Worm (Caenorhabditis elegans) whole organism, young adult: ENCODE results near the gene K11H3.5.

Source experiments
- B0336.3 ChIP-seq: fragments of 200-800 bp; sonication (Bioruptor generic); IDR thresholded peaks from 2 replicates; pipeline ENCODE4 v1.3.6; 2022; ENCODE audit warnings: missing genetic modification characterization, missing compliant biosample characterization
- C06A6.2 ChIP-seq: fragments of 200-800 bp; sonication (Bioruptor generic); conservative IDR thresholded peaks from 2 replicates; pipeline ENCODE4 v1.3.6; 2022; ENCODE audit warnings: missing genetic modification characterization, missing compliant biosample characterization
- F22D6.2 ChIP-seq: sonication (generic microtip); optimal IDR thresholded peaks from 2 replicates; lab custom pipeline; 2016; ENCODE audit warnings: mild to moderate bottlenecking, missing genetic modification characterization, missing compliant biosample characterization
- F55B11.4 ChIP-seq: sonication (generic microtip); optimal IDR thresholded peaks from 2 replicates; lab custom pipeline; 2016; ENCODE audit warnings: missing compliant biosample characterization, missing genetic modification characterization, borderline replicate concordance; ENCODE audit not compliant: insufficient read depth
- K11D2.4 ChIP-seq: fragments of 200-800 bp; sonication (Bioruptor generic); IDR thresholded peaks from 2 replicates; pipeline ENCODE4 v1.3.6; 2022; ENCODE audit warnings: missing genetic modification reagents, missing genetic modification characterization, missing compliant biosample characterization
- K12H6.12 ChIP-seq: fragments of 200-800 bp; sonication (Bioruptor generic); optimal IDR thresholded peaks from 2 replicates; lab custom pipeline; 2018; ENCODE audit warnings: mild to moderate bottlenecking, missing genetic modification characterization, missing compliant biosample characterization
- Y53F4B.3 ChIP-seq: fragments of 200-800 bp; sonication (Bioruptor generic); IDR thresholded peaks from 2 replicates; pipeline ENCODE4 v1.3.6; 2022; ENCODE audit warnings: missing genetic modification reagents, missing genetic modification characterization, missing compliant biosample characterization
- Y67H2A.10 ChIP-seq: fragments of 200-800 bp; sonication (Bioruptor generic); conservative IDR thresholded peaks from 2 replicates; pipeline ENCODE4 v1.3.6; 2022; ENCODE audit warnings: missing genetic modification reagents, missing genetic modification characterization, missing compliant biosample characterization
- ZK185.1 ChIP-seq: sonication (generic microtip); optimal IDR thresholded peaks from 2 replicates; lab custom pipeline; 2016; ENCODE audit warnings: mild to moderate bottlenecking, missing genetic modification characterization, missing compliant biosample characterization; ENCODE audit not compliant: poor library complexity, severe bottlenecking
- akir-1 ChIP-seq: fragments of 200-800 bp; sonication (Bioruptor generic); optimal IDR thresholded peaks from 2 replicates; lab custom pipeline; 2018; ENCODE audit warnings: mild to moderate bottlenecking, missing genetic modification characterization, moderate library complexity, missing compliant biosample characterization
- ama-1 ChIP-seq, 3 experiments: fragments of 150-350 bp in 1 of 3; sonication (generic microtip) in 2 of 3; optimal IDR thresholded peaks; 2 replicates each; lab custom pipeline; 2014 to 2018; ENCODE audit warnings: missing biosample characterization in 2 of 3, missing genetic modification characterization in 2 of 3, missing genetic modification reagents in 2 of 3
- aptf-2 ChIP-seq: fragments of 200-800 bp; sonication (Bioruptor generic); conservative IDR thresholded peaks from 2 replicates; pipeline ENCODE4 v1.3.6; 2022; ENCODE audit warnings: missing genetic modification reagents, missing genetic modification characterization, missing compliant biosample characterization
- atf-7 ChIP-seq: sonication (generic microtip); optimal IDR thresholded peaks from 2 replicates; lab custom pipeline; 2017; ENCODE audit warnings: mild to moderate bottlenecking, missing genetic modification characterization, missing compliant biosample characterization
- ccch-3 ChIP-seq: fragments of 200-800 bp; sonication (Bioruptor generic); optimal IDR thresholded peaks from 2 replicates; lab custom pipeline; 2018; ENCODE audit warnings: mild to moderate bottlenecking, missing genetic modification characterization, missing compliant biosample characterization
- ceh-27 ChIP-seq: fragments of 200-800 bp; sonication (Bioruptor generic); optimal IDR thresholded peaks from 2 replicates; lab custom pipeline; 2018; ENCODE audit warnings: mild to moderate bottlenecking, missing genetic modification characterization, moderate library complexity, missing compliant biosample characterization
- ceh-79 ChIP-seq: sonication (generic microtip); optimal IDR thresholded peaks from 2 replicates; lab custom pipeline; 2017; ENCODE audit warnings: mild to moderate bottlenecking, missing genetic modification characterization, missing compliant biosample characterization
- ceh-91 ChIP-seq: fragments of 200-800 bp; sonication (Bioruptor generic); IDR thresholded peaks from 2 replicates; pipeline ENCODE4 v1.3.6; 2022; ENCODE audit warnings: missing genetic modification reagents, missing genetic modification characterization, missing compliant biosample characterization
- dpl-1 ChIP-seq: fragments of 150-350 bp; optimal IDR thresholded peaks from 2 replicates; lab custom pipeline; 2014; ENCODE audit warnings: missing biosample characterization, missing genetic modification reagents, missing genetic modification characterization
- efl-1 ChIP-seq: fragments of 150-350 bp; optimal IDR thresholded peaks from 2 replicates; lab custom pipeline; 2014; ENCODE audit warnings: missing biosample characterization, missing genetic modification reagents, missing genetic modification characterization
- fkh-3 ChIP-seq: sonication (generic microtip); optimal IDR thresholded peaks from 2 replicates; lab custom pipeline; 2016; ENCODE audit warnings: mild to moderate bottlenecking, missing genetic modification characterization, missing compliant biosample characterization
- hlh-12 ChIP-seq: sonication (generic microtip); optimal IDR thresholded peaks from 2 replicates; lab custom pipeline; 2016; ENCODE audit warnings: missing genetic modification characterization, missing compliant biosample characterization
- hmg-20 ChIP-seq: fragments of 200-800 bp; sonication (Bioruptor generic); IDR thresholded peaks from 2 replicates; pipeline ENCODE4 v1.3.6; 2022; ENCODE audit warnings: missing genetic modification reagents, missing genetic modification characterization, missing compliant biosample characterization
- let-607 ChIP-seq, 2 experiments: fragments of 200-800 bp in 1 of 2; sonication (Bioruptor generic) in 1 of 2; sonication (generic microtip) in 1 of 2; optimal IDR thresholded peaks; 2 replicates each; lab custom pipeline; 2016 to 2018; ENCODE audit warnings: mild to moderate bottlenecking in 2 of 2, missing compliant biosample characterization in 2 of 2, missing genetic modification characterization in 2 of 2, moderate library complexity in 2 of 2, missing genotype in 1 of 2
- lin-40 ChIP-seq: sonication (generic microtip); optimal IDR thresholded peaks from 2 replicates; lab custom pipeline; 2016; ENCODE audit warnings: missing genetic modification characterization, mild to moderate bottlenecking, missing compliant biosample characterization, missing genotype, missing genetic modification reagents
- lin-54 ChIP-seq: fragments of 200-800 bp; sonication (Bioruptor generic); optimal IDR thresholded peaks from 2 replicates; lab custom pipeline; 2018; ENCODE audit warnings: mild to moderate bottlenecking, missing genetic modification characterization, missing compliant biosample characterization
- madf-10 ChIP-seq: sonication (generic microtip); optimal IDR thresholded peaks from 2 replicates; lab custom pipeline; 2016; ENCODE audit warnings: mild to moderate bottlenecking, missing genetic modification characterization, missing compliant biosample characterization
- madf-3 ChIP-seq: fragments of 200-800 bp; sonication (Bioruptor generic); IDR thresholded peaks from 2 replicates; pipeline ENCODE4 v1.3.6; 2022; ENCODE audit warnings: missing genetic modification reagents, missing genetic modification characterization, missing compliant biosample characterization
- madf-6 ChIP-seq: fragments of 200-800 bp; sonication (Bioruptor generic); IDR thresholded peaks from 2 replicates; pipeline ENCODE4 v1.3.6; 2022; ENCODE audit warnings: missing genetic modification reagents, missing genetic modification characterization, missing compliant biosample characterization
- mes-4 ChIP-seq: sonication (generic microtip); optimal IDR thresholded peaks from 2 replicates; lab custom pipeline; 2016; ENCODE audit warnings: missing genotype, missing genetic modification characterization, missing compliant biosample characterization
- nfya-2 ChIP-seq: fragments of 200-800 bp; sonication (Bioruptor generic); IDR thresholded peaks from 2 replicates; pipeline ENCODE4 v1.3.6; 2022; ENCODE audit warnings: missing genetic modification reagents, missing genetic modification characterization, missing compliant biosample characterization
- nfyb-1 ChIP-seq: fragments of 200-800 bp; sonication (Bioruptor generic); IDR thresholded peaks from 2 replicates; pipeline ENCODE4 v1.3.6; 2022; ENCODE audit warnings: missing genetic modification reagents, missing genetic modification characterization, missing compliant biosample characterization
- nhr-120 ChIP-seq: fragments of 200-800 bp; sonication (Bioruptor generic); IDR thresholded peaks from 2 replicates; pipeline ENCODE4 v1.3.6; 2022; ENCODE audit warnings: missing genetic modification characterization, missing compliant biosample characterization
- pbrm-1 ChIP-seq: fragments of 200-800 bp; sonication (Bioruptor generic); IDR thresholded peaks from 2 replicates; pipeline ENCODE4 v1.3.6; 2022; ENCODE audit warnings: missing genetic modification reagents, missing genetic modification characterization, missing compliant biosample characterization
- pha-4 ChIP-seq: fragments of 150-350 bp; sonication (generic microtip); optimal IDR thresholded peaks from 2 replicates; lab custom pipeline; 2014; ENCODE audit warnings: missing biosample characterization, missing genetic modification reagents, missing genetic modification characterization
- rcor-1 ChIP-seq: fragments of 200-800 bp; sonication (Bioruptor generic); IDR thresholded peaks from 2 replicates; pipeline ENCODE4 v1.3.6; 2022; ENCODE audit warnings: missing genetic modification reagents, missing genetic modification characterization, missing compliant biosample characterization
- sea-2 ChIP-seq: fragments of 200-800 bp; sonication (Bioruptor generic); IDR thresholded peaks from 2 replicates; pipeline ENCODE4 v1.3.6; 2022; ENCODE audit warnings: missing genetic modification characterization, missing compliant biosample characterization
- snpc-4 ChIP-seq, 5 experiments: fragments of 150-350 bp in 1 of 5; sonication (generic microtip) in 4 of 5; optimal IDR thresholded peaks; 2 replicates each; lab custom pipeline; 2014 to 2018; ENCODE audit warnings: missing genetic modification characterization in 5 of 5, missing biosample characterization in 3 of 5, antibody characterized with exemption in 2 of 5, mild to moderate bottlenecking in 2 of 5, missing compliant biosample characterization in 2 of 5, missing genotype in 2 of 5, moderate library complexity in 2 of 5, missing genetic modification reagents in 1 of 5
- sptf-2 ChIP-seq: fragments of 200-800 bp; sonication (Bioruptor generic); optimal IDR thresholded peaks from 2 replicates; lab custom pipeline; 2018; ENCODE audit warnings: mild to moderate bottlenecking, missing genetic modification characterization, missing compliant biosample characterization
- tlf-1 ChIP-seq: fragments of 200-800 bp; sonication (Bioruptor generic); optimal IDR thresholded peaks from 2 replicates; lab custom pipeline; 2018; ENCODE audit warnings: mild to moderate bottlenecking, missing genetic modification characterization, missing compliant biosample characterization
- unc-130 ChIP-seq: sonication (generic microtip); optimal IDR thresholded peaks from 2 replicates; lab custom pipeline; 2016; ENCODE audit warnings: missing genetic modification reagents, missing genetic modification characterization, missing compliant biosample characterization
- ztf-22 ChIP-seq: fragments of 200-800 bp; sonication (Bioruptor generic); optimal IDR thresholded peaks from 2 replicates; lab custom pipeline; 2018; ENCODE audit warnings: mild to moderate bottlenecking, missing genetic modification characterization, moderate library complexity, missing compliant biosample characterization
- ztf-3 ChIP-seq: fragments of 200-800 bp; sonication (Bioruptor generic); optimal IDR thresholded peaks from 2 replicates; lab custom pipeline; 2018; ENCODE audit warnings: mild to moderate bottlenecking, missing genetic modification characterization, missing compliant biosample characterization

Gene K11H3.5

ce11 chrIII:9867780-9868503, 24.4 kb downstream of the K11H3.5 start, which contains the start of gene dhhc-4 (continued):
- TF ChIP-seq akir-1 (GFP tag; lab: Kevin White, UChicago) (no peak), madf-10 (tag; lab: Kevin White, UChicago) (peak; percentile 62), ccch-3 (peak; percentile 45), hmg-20 (GFP tag; lab: Robert Waterston, UW) (peak; percentile 46; the same call in 1 of the 2 replicates), K12H6.12 (tag; lab: Kevin White, UChicago) (peak; percentile 42), let-607 (tag; optimal IDR thresholded peaks at IDR 0.05; lab: Kevin White, UChicago) (peak in 1 of 2 experiments; percentile 71), dpl-1 (GFP tag; lab: Kevin White, UChicago) (peak; percentile 59), Y67H2A.10 (GFP tag; lab: Robert Waterston, UW) (no peak), mes-4 (no peak), hlh-12 (tag; lab: Kevin White, UChicago) (no peak), nhr-120 (no peak), madf-3 (GFP tag; lab: Robert Waterston, UW) (0 out of 2 replicates have a peak, but pooled peaks have one; percentile 40), tlf-1 (GFP tag; lab: Kevin White, UChicago) (peak; percentile 44), ceh-79 (tag; lab: Kevin White, UChicago) (no peak), F55B11.4 (tag; lab: Kevin White, UChicago) (no peak), ceh-27 (peak; percentile 82), rcor-1 (GFP tag; lab: Robert Waterston, UW) (0 out of 2 replicates have a peak, but pooled peaks have one; percentile 41), F22D6.2 (tag; lab: Kevin White, UChicago) (peak; percentile 9), ZK185.1 (tag; lab: Kevin White, UChicago) (peak; percentile 88), K11D2.4 (GFP tag; lab: Robert Waterston, UW) (peak; percentile 58; the same call in 1 of the 2 replicates), Y53F4B.3 (GFP tag; lab: Robert Waterston, UW) (no peak)
- TF ChIP-seq, all 124 proteins: peak for 28

- no peak for TF ChIP-seq Y53F4B.3 (GFP tag; lab: Robert Waterston, UW)
- no peak for TF ChIP-seq ceh-27
- no peak for TF ChIP-seq ceh-79 (tag; lab: Kevin White, UChicago)
- TF ChIP-seq ztf-22 = no peak
- no peak for TF ChIP-seq pha-4 (tag; lab: Kevin White, UChicago)
- TF ChIP-seq, all 124 proteins: peak for 0
These were observed 27.5 kb downstream of the K11H3.5 start, which contains the start of gene ZK757.1 for ce11 chrIII:9871032-9871431. Gene ZK757.1 (minus strand): TSS chrIII:9871132.

ce11 chrIII:9874515-9874914, 30.9 kb downstream of the K11H3.5 start:
- no peak for TF ChIP-seq sea-2
- TF ChIP-seq unc-130 (GFP tag; lab: Kevin White, UChicago) = no peak
- no peak for TF ChIP-seq sptf-2 (GFP tag; lab: Kevin White, UChicago)
- no peak for TF ChIP-seq ztf-22
- TF ChIP-seq lin-40 = no peak
- no peak for TF ChIP-seq pbrm-1
- TF ChIP-seq B0336.3 = no peak
- no peak for TF ChIP-seq snpc-4 (GFP tag; optimal IDR thresholded peaks at IDR 0.05; lab: Kevin White, UChicago)
- TF ChIP-seq snpc-4 (tag; optimal IDR thresholded peaks at IDR 0.05; lab: Kevin White, UChicago) = no peak
- no peak for TF ChIP-seq K12H6.12 (tag; lab: Kevin White, UChicago)
- TF ChIP-seq lin-54 (GFP tag; lab: Kevin White, UChicago) = no peak
- no peak for TF ChIP-seq nfyb-1

ce11 chrIII:9876951-9877350, 33.4 kb downstream of the K11H3.5 start, which contains the start of gene ZK757.10:
Gene ZK757.10 (plus strand): TSS chrIII:9877251.
- TF ChIP-seq nfya-2 (GFP tag; lab: Robert Waterston, UW) = no peak
- no peak for TF ChIP-seq aptf-2 (GFP tag; lab: Robert Waterston, UW)
- no peak for TF ChIP-seq lin-40
- no peak for TF ChIP-seq ceh-91 (GFP tag; lab: Robert Waterston, UW)
- TF ChIP-seq C06A6.2 (GFP tag; lab: Robert Waterston, UW) = no peak
- no peak for TF ChIP-seq efl-1 (GFP tag; lab: Kevin White, UChicago)
- TF ChIP-seq madf-6 (GFP tag; lab: Robert Waterston, UW) = no peak
- no peak for TF ChIP-seq ccch-3
- no peak for TF ChIP-seq ztf-3
- TF ChIP-seq ama-1 (optimal IDR thresholded peaks at IDR 0.05; lab: Kevin White, UChicago) = no peak
- no peak for TF ChIP-seq ama-1 (GFP tag; optimal IDR thresholded peaks at IDR 0.05; lab: Kevin White, UChicago)
- TF ChIP-seq ceh-79 (tag; lab: Kevin White, UChicago) = no peak
- no peak for TF ChIP-seq tlf-1 (GFP tag; lab: Kevin White, UChicago)
- no peak for TF ChIP-seq fkh-3 (tag; lab: Kevin White, UChicago)
- no peak for TF ChIP-seq atf-7 (tag; lab: Kevin White, UChicago)
- no peak for TF ChIP-seq B0336.3
